Worm (Caenorhabditis elegans): Measurements from ENCODE around the gene Y38F1A.7.

- no peak for TF ChIP-seq mdl-1 (tag; optimal IDR thresholded peaks at IDR 0.05)
- TF ChIP-seq ama-1 (optimal IDR thresholded peaks at IDR 0.05): no peak
- no peak for TF ChIP-seq F10B5.3 (tag; optimal IDR thresholded peaks at IDR 0.05)
- TF ChIP-seq skn-1 (tag; optimal IDR thresholded peaks at IDR 0.05): no peak
- TF ChIP-seq fos-1 (tag; optimal IDR thresholded peaks at IDR 0.05): no peak
- no peak for TF ChIP-seq lsy-2 (tag; optimal IDR thresholded peaks at IDR 0.05)
- no peak for TF ChIP-seq nhr-11 (tag; optimal IDR thresholded peaks at IDR 0.05)
- no peak for TF ChIP-seq snpc-4 (tag; optimal IDR thresholded peaks at IDR 0.05)
- TF ChIP-seq ztf-11 (tag; optimal IDR thresholded peaks at IDR 0.05): no peak
These were observed 6.7 kb upstream of the Y38F1A.7 start for ce11 chrII:13004160-13004871.

Data from whole organism, L4 larva.